Worm (Caenorhabditis elegans) whole organism, L3 larva: ENCODE measurements around the gene mrps-26.

Source experiments
- R02D3.7 ChIP-seq: fragments of 150-350 bp; optimal IDR thresholded peaks from 2 replicates; lab custom pipeline; 2014; ENCODE audit warnings: missing biosample characterization, missing genetic modification characterization
- ZK546.5 ChIP-seq: sonication (generic microtip); optimal IDR thresholded peaks from 2 replicates; lab custom pipeline; 2017; ENCODE audit warnings: missing biosample characterization, missing genetic modification characterization
- aly-2 ChIP-seq: fragments of 150-350 bp; optimal IDR thresholded peaks from 2 replicates; lab custom pipeline; 2014; ENCODE audit warnings: missing biosample characterization, missing genetic modification characterization
- ama-1 ChIP-seq: fragments of 150-350 bp; optimal IDR thresholded peaks from 2 replicates; lab custom pipeline; 2018
- ceh-16 ChIP-seq: sonication (generic microtip); optimal IDR thresholded peaks from 2 replicates; lab custom pipeline; 2017; ENCODE audit warnings: missing biosample characterization, missing genetic modification characterization
- ceh-28 ChIP-seq: fragments of 150-350 bp; optimal IDR thresholded peaks from 2 replicates; lab custom pipeline; 2014; ENCODE audit warnings: missing biosample characterization, missing genetic modification reagents, missing genetic modification characterization
- ceh-9 ChIP-seq: sonication (generic microtip); optimal IDR thresholded peaks from 2 replicates; lab custom pipeline; 2018; ENCODE audit warnings: missing biosample characterization, missing genetic modification characterization
- daf-12 ChIP-seq: fragments of 150-350 bp; optimal IDR thresholded peaks from 2 replicates; lab custom pipeline; 2014; ENCODE audit warnings: missing biosample characterization, missing genetic modification reagents, missing genetic modification characterization
- egl-27 ChIP-seq: sonication (generic microtip); optimal IDR thresholded peaks from 4 replicates; lab custom pipeline; 2017; ENCODE audit warnings: missing biosample characterization, missing genetic modification reagents, missing genetic modification characterization
- egl-5 ChIP-seq: fragments of 150-350 bp; optimal IDR thresholded peaks from 2 replicates; lab custom pipeline; 2017; ENCODE audit warnings: missing biosample characterization, missing genetic modification reagents, missing genetic modification characterization, inconsistent platforms
- elt-1 ChIP-seq: fragments of 150-350 bp; optimal IDR thresholded peaks from 2 replicates; lab custom pipeline; 2014; ENCODE audit warnings: missing biosample characterization, missing genetic modification characterization
- elt-2 ChIP-seq: sonication (generic microtip); optimal IDR thresholded peaks from 2 replicates; lab custom pipeline; 2016; ENCODE audit warnings: missing genetic modification reagents, mild to moderate bottlenecking, missing genetic modification characterization, missing compliant biosample characterization
- elt-3 ChIP-seq, 3 experiments: fragments of 150-350 bp in 1 of 3; sonication (generic microtip) in 2 of 3; optimal IDR thresholded peaks; 2 replicates in 2 of 3; 4 replicates in 1 of 3; lab custom pipeline; 2014 to 2017; ENCODE audit warnings: missing biosample characterization in 3 of 3, missing genetic modification characterization in 3 of 3
- fkh-10 ChIP-seq: sonication (generic microtip); optimal IDR thresholded peaks from 2 replicates; lab custom pipeline; 2017; ENCODE audit warnings: missing biosample characterization, missing genetic modification reagents, missing genetic modification characterization
- fkh-2 ChIP-seq: fragments of 150-350 bp; optimal IDR thresholded peaks from 2 replicates; lab custom pipeline; 2014; ENCODE audit warnings: missing biosample characterization, missing genetic modification reagents, missing genetic modification characterization
- fos-1 ChIP-seq: fragments of 150-350 bp; optimal IDR thresholded peaks from 2 replicates; lab custom pipeline; 2014; ENCODE audit warnings: missing biosample characterization, missing genetic modification characterization
- jun-1 ChIP-seq: fragments of 150-350 bp; optimal IDR thresholded peaks from 2 replicates; lab custom pipeline; 2014; ENCODE audit warnings: missing biosample characterization, missing genetic modification reagents, missing genetic modification characterization
- lin-15B ChIP-seq: fragments of 150-350 bp; optimal IDR thresholded peaks from 2 replicates; lab custom pipeline; 2014; ENCODE audit warnings: missing biosample characterization, missing genetic modification characterization
- lin-39 ChIP-seq: fragments of 150-350 bp; optimal IDR thresholded peaks from 2 replicates; lab custom pipeline; 2018; ENCODE audit warnings: missing biosample characterization, missing genetic modification reagents, missing genetic modification characterization
- lsy-12 ChIP-seq: sonication (generic microtip); optimal IDR thresholded peaks from 2 replicates; lab custom pipeline; 2016; ENCODE audit warnings: mild to moderate bottlenecking, missing genetic modification characterization, missing compliant biosample characterization
- mdl-1 ChIP-seq: fragments of 150-350 bp; optimal IDR thresholded peaks from 2 replicates; lab custom pipeline; 2014; ENCODE audit warnings: missing biosample characterization, missing genetic modification characterization
- mml-1 ChIP-seq: fragments of 150-350 bp; sonication (generic microtip); optimal IDR thresholded peaks from 3 replicates; lab custom pipeline; 2014; ENCODE audit warnings: missing biosample characterization, missing genetic modification characterization
- nfya-1 ChIP-seq: sonication (generic microtip); optimal IDR thresholded peaks from 2 replicates; lab custom pipeline; 2017; ENCODE audit warnings: missing genetic modification characterization, mild to moderate bottlenecking, missing compliant biosample characterization, antibody characterized with exemption, moderate library complexity; ENCODE audit not compliant: insufficient read depth
- nhr-12 ChIP-seq: fragments of 150-350 bp; optimal IDR thresholded peaks from 2 replicates; lab custom pipeline; 2014; ENCODE audit warnings: missing biosample characterization, missing genetic modification characterization
- nhr-23 ChIP-seq: fragments of 150-350 bp; optimal IDR thresholded peaks from 2 replicates; lab custom pipeline; 2014; ENCODE audit warnings: missing biosample characterization, missing genetic modification reagents, missing genetic modification characterization
- nhr-237 ChIP-seq: fragments of 150-350 bp; optimal IDR thresholded peaks from 2 replicates; lab custom pipeline; 2014; ENCODE audit warnings: missing biosample characterization, missing genetic modification characterization
- nhr-25 ChIP-seq: sonication (generic microtip); optimal IDR thresholded peaks from 2 replicates; lab custom pipeline; 2017; ENCODE audit warnings: missing biosample characterization, missing genetic modification characterization
- nhr-43 ChIP-seq: sonication (generic microtip); optimal IDR thresholded peaks from 2 replicates; lab custom pipeline; 2016; ENCODE audit warnings: mild to moderate bottlenecking, missing genetic modification characterization, missing compliant biosample characterization; ENCODE audit not compliant: poor library complexity, severe bottlenecking
- nhr-76 ChIP-seq: fragments of 150-350 bp; sonication (generic microtip); optimal IDR thresholded peaks from 5 replicates; lab custom pipeline; 2014; ENCODE audit warnings: missing biosample characterization, missing genetic modification characterization
- nhr-77 ChIP-seq: fragments of 150-350 bp; optimal IDR thresholded peaks from 2 replicates; lab custom pipeline; 2014; ENCODE audit warnings: missing biosample characterization, missing genetic modification characterization
- pha-4 ChIP-seq: fragments of 150-350 bp; optimal IDR thresholded peaks from 2 replicates; lab custom pipeline; 2014; ENCODE audit warnings: missing biosample characterization, missing genetic modification reagents, missing genetic modification characterization
- pqm-1 ChIP-seq: fragments of 150-350 bp; optimal IDR thresholded peaks from 2 replicates; lab custom pipeline; 2017; ENCODE audit warnings: missing biosample characterization, missing genetic modification characterization, inconsistent platforms
- sea-2 ChIP-seq: fragments of 150-350 bp; sonication (generic microtip); optimal IDR thresholded peaks from 4 replicates; lab custom pipeline; 2014; ENCODE audit warnings: missing biosample characterization, missing genetic modification reagents, missing genetic modification characterization
- skn-1 ChIP-seq: fragments of 150-350 bp; optimal IDR thresholded peaks from 2 replicates; lab custom pipeline; 2014; ENCODE audit warnings: missing biosample characterization, missing genetic modification characterization
- snpc-4 ChIP-seq: fragments of 150-350 bp; optimal IDR thresholded peaks from 2 replicates; lab custom pipeline; 2014; ENCODE audit warnings: missing biosample characterization, missing genetic modification characterization
- tbx-2 ChIP-seq: sonication (generic microtip); optimal IDR thresholded peaks from 2 replicates; lab custom pipeline; 2016; ENCODE audit warnings: mild to moderate bottlenecking, missing genetic modification characterization, missing compliant biosample characterization
- unc-39 ChIP-seq: sonication (generic microtip); optimal IDR thresholded peaks from 4 replicates; lab custom pipeline; 2017; ENCODE audit warnings: missing biosample characterization, missing genetic modification characterization
- unc-62 ChIP-seq: fragments of 150-350 bp; sonication (generic microtip); optimal IDR thresholded peaks from 4 replicates; lab custom pipeline; 2014; ENCODE audit warnings: missing biosample characterization, missing genetic modification reagents, missing genetic modification characterization
- zag-1 ChIP-seq: fragments of 150-350 bp; optimal IDR thresholded peaks from 2 replicates; lab custom pipeline; 2014; ENCODE audit warnings: missing biosample characterization, missing genetic modification characterization
- ztf-4 ChIP-seq: fragments of 150-350 bp; optimal IDR thresholded peaks from 2 replicates; lab custom pipeline; 2014; ENCODE audit warnings: missing biosample characterization, missing genetic modification characterization

The mrps-26 gene

DNA sequence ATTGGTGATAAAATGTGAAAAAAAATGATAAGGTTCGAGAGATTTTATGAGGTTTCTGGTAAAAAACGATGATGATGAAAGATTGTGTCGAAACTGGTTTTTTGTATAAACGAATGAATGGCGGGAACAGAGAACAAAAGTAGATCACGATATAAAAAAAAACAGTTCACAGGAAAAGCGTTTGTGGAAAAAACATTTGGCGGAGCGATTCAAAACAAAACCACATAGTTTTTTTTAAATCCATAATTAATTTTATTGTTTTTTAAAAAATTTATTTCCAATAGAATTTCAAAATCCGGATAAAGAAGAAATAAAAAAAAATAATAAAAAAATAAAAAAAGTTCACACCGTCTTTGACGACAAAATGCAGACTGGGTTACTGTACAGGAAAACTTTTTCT, 19.0 kb upstream of the mrps-26 start, which contains the start of gene ZC155.4:
Gene ZC155.4, minus strand, starts transcription at position 101 of the 400 bp plus-strand sequence.
- TF ChIP-seq egl-5 = no peak
- TF ChIP-seq ceh-28 = no peak
- no peak for TF ChIP-seq nhr-237
- no peak for TF ChIP-seq lin-39 (tag; lab: Kevin White, UChicago)
- no peak for TF ChIP-seq unc-39 (tag; lab: Kevin White, UChicago)
- TF ChIP-seq nhr-76 (tag; lab: Kevin White, UChicago) = no peak
- no peak for TF ChIP-seq sea-2 (GFP tag; lab: Kevin White, UChicago)
- TF ChIP-seq elt-1 (tag; lab: Kevin White, UChicago) = no peak
- no peak for TF ChIP-seq mml-1
- no peak for TF ChIP-seq daf-12 (tag; lab: Kevin White, UChicago)
- TF ChIP-seq egl-27 (tag; lab: Kevin White, UChicago) = no peak
- TF ChIP-seq nfya-1 (tag; lab: Kevin White, UChicago) = no peak
- no peak for TF ChIP-seq ZK546.5 (tag; lab: Kevin White, UChicago)
- TF ChIP-seq nhr-23 (tag; lab: Kevin White, UChicago) = no peak

DNA sequence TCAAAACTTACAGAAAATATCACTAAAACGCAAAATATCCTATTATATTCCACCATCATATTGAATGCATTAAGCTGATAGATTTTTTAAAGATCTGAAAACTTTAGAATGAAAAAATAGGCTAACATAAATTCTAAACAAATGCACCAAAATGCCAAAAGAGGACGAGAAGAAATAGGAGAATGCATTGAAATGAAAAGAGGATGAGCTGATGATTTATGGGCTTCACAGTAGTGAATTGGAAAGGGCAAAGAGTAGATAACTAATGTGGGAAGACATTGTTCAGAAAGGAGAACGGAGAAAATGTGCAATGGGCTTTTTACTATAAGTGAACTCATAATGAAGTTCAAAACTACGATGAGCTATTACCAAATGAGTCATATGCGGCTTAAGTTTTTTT, 16.9 kb upstream of the mrps-26 start, which contains the start of gene cutl-19:
Gene cutl-19, minus strand, starts transcription at position 101 of the 400 bp plus-strand sequence.
- TF ChIP-seq mml-1 = no peak
- no peak for TF ChIP-seq fkh-10 (GFP tag; lab: Kevin White, UChicago)
- TF ChIP-seq ztf-4 = no peak
- no peak for TF ChIP-seq skn-1 (tag; lab: Kevin White, UChicago)
- TF ChIP-seq nhr-43 (tag; lab: Kevin White, UChicago) = no peak
- no peak for TF ChIP-seq sea-2 (GFP tag; lab: Kevin White, UChicago)
- TF ChIP-seq daf-12 (tag; lab: Kevin White, UChicago) = no peak
- no peak for TF ChIP-seq ceh-9
- no peak for TF ChIP-seq lsy-12 (tag; lab: Kevin White, UChicago)
- TF ChIP-seq nhr-12 = no peak
- TF ChIP-seq fkh-2 = no peak
- TF ChIP-seq, all 47 proteins: peak for 0

DNA sequence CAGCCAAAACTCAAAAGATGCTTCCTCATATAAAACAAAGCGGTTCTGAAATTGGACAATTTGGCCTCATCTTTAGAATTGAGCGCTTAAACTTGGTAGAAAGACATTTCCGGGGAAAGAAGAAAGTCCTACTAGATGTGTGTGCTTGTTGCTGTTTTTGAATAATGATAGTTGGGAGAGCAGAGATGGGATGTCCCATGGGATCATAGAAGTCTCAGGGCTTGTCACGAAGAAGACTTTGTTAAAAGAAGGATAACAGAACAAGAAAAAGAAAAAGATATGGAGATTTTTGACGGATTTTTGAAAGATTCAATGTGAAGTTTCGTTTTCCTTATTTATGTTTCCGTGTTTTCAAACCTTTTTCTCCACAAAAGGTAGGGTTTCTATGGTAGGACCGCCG, 15.7 kb upstream of the mrps-26 start, which contains the start of gene ZC155.2:
Gene ZC155.2, plus strand, starts transcription at position 301 of the 400 bp plus-strand sequence.
- TF ChIP-seq ceh-28 (no peak), zag-1 (no peak), lin-39 (tag; lab: Kevin White, UChicago) (peak; percentile 15)

DNA sequence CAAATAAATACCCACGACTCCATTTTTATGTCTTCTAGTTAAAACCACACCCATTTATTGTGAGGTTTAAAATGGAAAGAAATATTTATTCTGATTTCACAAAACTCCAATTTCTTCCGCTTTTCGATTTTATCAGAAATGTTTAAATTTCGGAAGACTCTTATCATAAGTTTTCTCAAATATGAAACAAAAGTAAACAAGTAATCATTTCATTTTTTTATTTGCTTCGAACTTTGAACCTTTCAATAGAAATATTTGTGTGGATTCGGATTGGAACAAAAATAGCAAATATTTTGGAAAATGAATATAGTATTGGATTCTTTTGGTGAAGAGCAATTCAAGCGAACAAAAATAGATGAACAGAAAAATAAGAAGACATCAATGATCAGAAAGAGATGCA, 12.6 kb upstream of the mrps-26 start:
- no peak for TF ChIP-seq nhr-77 (tag; lab: Kevin White, UChicago)
- TF ChIP-seq mml-1 = no peak
- peak; percentile 91 for TF ChIP-seq pha-4 (tag; lab: Kevin White, UChicago)
- TF ChIP-seq elt-2 = no peak
- no peak for TF ChIP-seq lsy-12 (tag; lab: Kevin White, UChicago)
- TF ChIP-seq lin-15B (tag; lab: Kevin White, UChicago) = no peak
- no peak for TF ChIP-seq unc-62
- TF ChIP-seq lin-39 (tag; lab: Kevin White, UChicago) = no peak

DNA sequence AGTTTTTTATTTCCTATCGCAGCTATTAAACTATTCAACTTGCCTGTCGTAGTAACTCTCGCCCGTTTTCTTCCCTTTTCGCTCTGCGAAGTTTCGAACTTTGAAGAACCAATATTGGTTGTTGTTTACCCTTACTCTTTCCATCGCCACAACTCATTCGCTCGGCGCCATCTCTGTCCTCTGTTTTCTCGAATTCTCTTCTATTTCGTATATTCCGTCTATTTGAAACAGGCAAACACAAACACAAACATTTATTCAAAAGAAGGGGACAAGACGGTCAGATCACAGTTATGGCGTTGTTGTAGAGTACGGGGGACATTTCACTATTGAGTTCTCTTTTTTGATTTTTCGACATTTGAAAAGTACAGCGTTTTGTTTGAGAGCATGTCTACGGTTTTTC, 11.6 kb upstream of the mrps-26 start:
- TF ChIP-seq nhr-76 (tag; lab: Kevin White, UChicago) = no peak
- TF ChIP-seq pha-4 (tag; lab: Kevin White, UChicago) = peak; percentile 97

ce11 chrIII:5224908-5225307, 9.5 kb upstream of the mrps-26 start:
- TF ChIP-seq snpc-4 (tag; lab: Kevin White, UChicago) (no peak), egl-27 (tag; lab: Kevin White, UChicago) (peak; percentile 3), nfya-1 (tag; lab: Kevin White, UChicago) (peak; percentile 28), pqm-1 (tag; lab: Kevin White, UChicago) (peak; percentile 12), elt-2 (peak; percentile 37), pha-4 (tag; lab: Kevin White, UChicago) (peak; percentile 12), fos-1 (tag; lab: Kevin White, UChicago) (peak; percentile 10), ZK546.5 (tag; lab: Kevin White, UChicago) (no peak), R02D3.7 (tag; lab: Kevin White, UChicago) (no peak), lin-39 (tag; lab: Kevin White, UChicago) (no peak), daf-12 (tag; lab: Kevin White, UChicago) (no peak), nhr-43 (tag; lab: Kevin White, UChicago) (no peak), lin-15B (tag; lab: Kevin White, UChicago) (no peak), nhr-25 (no peak), egl-5 (no peak), nhr-76 (tag; lab: Kevin White, UChicago) (no peak), fkh-2 (no peak), sea-2 (GFP tag; lab: Kevin White, UChicago) (no peak), zag-1 (no peak), nhr-23 (tag; lab: Kevin White, UChicago) (peak; percentile 44), nhr-237 (no peak), tbx-2 (tag; lab: Kevin White, UChicago) (no peak), mdl-1 (tag; lab: Kevin White, UChicago) (no peak), unc-39 (tag; lab: Kevin White, UChicago) (no peak), fkh-10 (GFP tag; lab: Kevin White, UChicago) (no peak), ama-1 (lab: Kevin White, UChicago) (peak; percentile 20), jun-1 (tag; lab: Kevin White, UChicago) (peak; percentile 44), unc-62 (no peak), ceh-16 (tag; lab: Kevin White, UChicago) (no peak), elt-3 (tag; optimal IDR thresholded peaks at IDR 0.05; lab: Kevin White, UChicago) (no peak), aly-2 (tag; lab: Kevin White, UChicago) (no peak)
